Worm (Caenorhabditis elegans) whole organism, L4 larva: ENCODE measurements around the gene F31A3.5.

Experiments
- D1046.2 ChIP-seq: fragments of 200-800 bp; sonication (Bioruptor generic); IDR thresholded peaks from 2 replicates; pipeline ENCODE4 v1.3.6; 2022; ENCODE audit warnings: missing genetic modification characterization, missing compliant biosample characterization
- F26F4.8 ChIP-seq: fragments of 200-800 bp; sonication (Bioruptor generic); conservative IDR thresholded peaks from 2 replicates; pipeline ENCODE4 v1.3.6; 2022; ENCODE audit warnings: missing genetic modification characterization, missing compliant biosample characterization
- F37D6.2 ChIP-seq: sonication (generic microtip); optimal IDR thresholded peaks from 2 replicates; lab custom pipeline; 2016; ENCODE audit warnings: mild to moderate bottlenecking, missing genetic modification characterization, missing compliant biosample characterization
- F44E2.7 ChIP-seq: fragments of 200-800 bp; sonication (Bioruptor generic); IDR thresholded peaks from 2 replicates; pipeline ENCODE4 v2.1.2; 2022; ENCODE audit warnings: missing genetic modification characterization, missing compliant biosample characterization
- R02D3.7 ChIP-seq: fragments of 150-350 bp; sonication (generic microtip); optimal IDR thresholded peaks from 3 replicates; lab custom pipeline; 2014; ENCODE audit warnings: missing biosample characterization, missing genetic modification characterization
- Y105C5A.15 ChIP-seq: fragments of 200-800 bp; sonication (Bioruptor generic); IDR thresholded peaks from 2 replicates; pipeline ENCODE4 v1.3.6; 2022; ENCODE audit warnings: missing genetic modification characterization, missing compliant biosample characterization
- Y5F2A.4 ChIP-seq: fragments of 200-800 bp; sonication (Bioruptor generic); optimal IDR thresholded peaks from 2 replicates; lab custom pipeline; 2018; ENCODE audit warnings: mild to moderate bottlenecking, missing genetic modification characterization, missing compliant biosample characterization
- aha-1 ChIP-seq: fragments of 150-350 bp; peaks from one replicate; lab custom pipeline; 2014; ENCODE audit warnings: missing biosample characterization, missing genetic modification characterization
- attf-4 ChIP-seq: sonication (generic microtip); optimal IDR thresholded peaks from 3 replicates; lab custom pipeline; 2017; ENCODE audit warnings: missing biosample characterization, missing genetic modification characterization
- ceh-28 ChIP-seq: fragments of 150-350 bp; optimal IDR thresholded peaks from 2 replicates; lab custom pipeline; 2014; ENCODE audit warnings: missing biosample characterization, missing genetic modification reagents, missing genetic modification characterization
- ceh-32 ChIP-seq: sonication (generic microtip); optimal IDR thresholded peaks from 2 replicates; lab custom pipeline; 2016; ENCODE audit warnings: mild to moderate bottlenecking, missing genetic modification characterization, missing compliant biosample characterization; ENCODE audit not compliant: poor library complexity
- ceh-62 ChIP-seq: sonication (generic microtip); optimal IDR thresholded peaks from 2 replicates; lab custom pipeline; 2017; ENCODE audit warnings: missing biosample characterization, missing genetic modification characterization
- daf-12 ChIP-seq: fragments of 150-350 bp; optimal IDR thresholded peaks from 2 replicates; lab custom pipeline; 2014; ENCODE audit warnings: missing biosample characterization, missing genetic modification reagents, missing genetic modification characterization
- daf-16 ChIP-seq, 3 experiments: sonication (generic microtip); optimal IDR thresholded peaks; 2 replicates each; lab custom pipeline; 2016 to 2017; ENCODE audit warnings: missing genetic modification characterization in 3 of 3, missing genetic modification reagents in 3 of 3, mild to moderate bottlenecking in 2 of 3, missing compliant biosample characterization in 2 of 3, missing biosample characterization in 1 of 3, moderate library complexity in 1 of 3
- dmd-6 ChIP-seq: fragments of 200-800 bp; sonication (Bioruptor generic); IDR thresholded peaks from 2 replicates; pipeline ENCODE4 v1.3.6; 2022; ENCODE audit warnings: missing genetic modification reagents, missing genetic modification characterization, missing compliant biosample characterization
- dve-1 ChIP-seq: sonication (generic microtip); optimal IDR thresholded peaks from 2 replicates; lab custom pipeline; 2017; ENCODE audit warnings: antibody characterized with exemption, mild to moderate bottlenecking, missing genetic modification characterization, missing compliant biosample characterization; ENCODE audit not compliant: insufficient read depth
- fkh-10 ChIP-seq: fragments of 150-350 bp; optimal IDR thresholded peaks from 2 replicates; lab custom pipeline; 2014; ENCODE audit warnings: missing biosample characterization, missing genetic modification reagents, missing genetic modification characterization
- fos-1 ChIP-seq: fragments of 150-350 bp; optimal IDR thresholded peaks from 2 replicates; lab custom pipeline; 2014; ENCODE audit warnings: missing biosample characterization, missing genetic modification characterization
- hif-1 ChIP-seq, 2 experiments: sonication (generic microtip); optimal IDR thresholded peaks; 2 replicates each; lab custom pipeline; 2016 to 2017; ENCODE audit warnings: missing compliant biosample characterization in 2 of 2, missing genetic modification characterization in 2 of 2, missing genetic modification reagents in 2 of 2, missing genotype in 2 of 2, mild to moderate bottlenecking in 1 of 2
- hlh-11 ChIP-seq: fragments of 200-800 bp; sonication (Bioruptor generic); optimal IDR thresholded peaks from 2 replicates; lab custom pipeline; 2018; ENCODE audit warnings: mild to moderate bottlenecking, missing genetic modification characterization, missing compliant biosample characterization
- hlh-30 ChIP-seq: sonication (generic microtip); optimal IDR thresholded peaks from 2 replicates; lab custom pipeline; 2017; ENCODE audit warnings: antibody characterized with exemption, mild to moderate bottlenecking, missing genetic modification characterization, missing compliant biosample characterization; ENCODE audit not compliant: insufficient read depth
- hmg-1.1 ChIP-seq: fragments of 200-800 bp; sonication (Bioruptor generic); IDR thresholded peaks from 2 replicates; pipeline ENCODE4 v1.3.6; 2022; ENCODE audit warnings: missing genetic modification reagents, missing genetic modification characterization, missing compliant biosample characterization
- jun-1 ChIP-seq: fragments of 150-350 bp; optimal IDR thresholded peaks from 2 replicates; lab custom pipeline; 2014; ENCODE audit warnings: missing biosample characterization, missing genetic modification reagents, missing genetic modification characterization
- lin-13 ChIP-seq: fragments of 150-350 bp; optimal IDR thresholded peaks from 2 replicates; lab custom pipeline; 2014; ENCODE audit warnings: missing biosample characterization, missing genetic modification reagents, missing genetic modification characterization
- lir-3 ChIP-seq: sonication (generic microtip); optimal IDR thresholded peaks from 2 replicates; lab custom pipeline; 2016; ENCODE audit warnings: mild to moderate bottlenecking, missing genetic modification characterization, missing compliant biosample characterization
- mdl-1 ChIP-seq, 2 experiments: fragments of 150-350 bp in 1 of 2; sonication (generic microtip) in 1 of 2; optimal IDR thresholded peaks; 2 replicates each; lab custom pipeline; 2014 to 2017; ENCODE audit warnings: missing biosample characterization in 2 of 2, missing genetic modification characterization in 2 of 2
- mep-1 ChIP-seq: fragments of 150-350 bp; sonication (generic microtip); optimal IDR thresholded peaks from 3 replicates; lab custom pipeline; 2014; ENCODE audit warnings: missing biosample characterization, missing genetic modification characterization
- mxl-3 ChIP-seq: fragments of 200-800 bp; sonication (Bioruptor generic); optimal IDR thresholded peaks from 2 replicates; lab custom pipeline; 2018; ENCODE audit warnings: mild to moderate bottlenecking, missing genetic modification characterization, missing compliant biosample characterization
- nhr-11 ChIP-seq: fragments of 150-350 bp; optimal IDR thresholded peaks from 2 replicates; lab custom pipeline; 2014; ENCODE audit warnings: missing biosample characterization, missing genetic modification characterization
- nhr-111 ChIP-seq: fragments of 200-800 bp; sonication (Bioruptor generic); optimal IDR thresholded peaks from 2 replicates; lab custom pipeline; 2018; ENCODE audit warnings: mild to moderate bottlenecking, missing genetic modification characterization, missing compliant biosample characterization
- nhr-28 ChIP-seq: fragments of 150-350 bp; optimal IDR thresholded peaks from 2 replicates; lab custom pipeline; 2014; ENCODE audit warnings: missing biosample characterization, missing genetic modification characterization
- nhr-48 ChIP-seq: sonication (generic microtip); optimal IDR thresholded peaks from 2 replicates; lab custom pipeline; 2016; ENCODE audit warnings: mild to moderate bottlenecking, missing genetic modification characterization, missing compliant biosample characterization
- nhr-6 ChIP-seq: fragments of 150-350 bp; optimal IDR thresholded peaks from 2 replicates; lab custom pipeline; 2014; ENCODE audit warnings: missing biosample characterization, missing genetic modification characterization
- php-3 ChIP-seq: fragments of 200-800 bp; sonication (Bioruptor generic); IDR thresholded peaks from 2 replicates; pipeline ENCODE4 v1.3.6; 2022; ENCODE audit warnings: missing genetic modification reagents, missing genetic modification characterization, missing compliant biosample characterization
- pqm-1 ChIP-seq: sonication (generic microtip); optimal IDR thresholded peaks from 2 replicates; lab custom pipeline; 2017; ENCODE audit warnings: missing biosample characterization, missing genetic modification characterization
- tra-1 ChIP-seq: fragments of 200-800 bp; sonication (Bioruptor generic); IDR thresholded peaks from 2 replicates; pipeline ENCODE4 v1.3.6; 2022; ENCODE audit warnings: missing genetic modification reagents, missing genetic modification characterization, missing compliant biosample characterization
- unc-130 ChIP-seq: sonication (generic microtip); optimal IDR thresholded peaks from 2 replicates; lab custom pipeline; 2016; ENCODE audit warnings: missing genetic modification reagents, missing genetic modification characterization, missing compliant biosample characterization
- unc-62 ChIP-seq, 3 experiments: fragments of 150-350 bp in 1 of 3; sonication (generic microtip); optimal IDR thresholded peaks in 2 of 3; peaks in 1 of 3; 1 replicate in 1 of 3; 2 replicates in 2 of 3; lab custom pipeline; 2014 to 2017; ENCODE audit warnings: missing biosample characterization in 3 of 3, missing genetic modification characterization in 3 of 3, missing genetic modification reagents in 3 of 3, missing genotype in 1 of 3
- vab-7 ChIP-seq: fragments of 200-800 bp; sonication (Bioruptor generic); IDR thresholded peaks from 2 replicates; pipeline ENCODE4 v1.3.6; 2022; ENCODE audit warnings: missing genetic modification reagents, missing genetic modification characterization, missing compliant biosample characterization
- zag-1 ChIP-seq: fragments of 150-350 bp; optimal IDR thresholded peaks from 2 replicates; lab custom pipeline; 2014; ENCODE audit warnings: missing biosample characterization, missing genetic modification characterization
- zfp-2 ChIP-seq: sonication (generic microtip); optimal IDR thresholded peaks from 2 replicates; lab custom pipeline; 2016; ENCODE audit warnings: mild to moderate bottlenecking, missing genetic modification characterization, missing compliant biosample characterization
- zip-2 ChIP-seq: fragments of 150-350 bp; optimal IDR thresholded peaks from 2 replicates; lab custom pipeline; 2014; ENCODE audit warnings: missing biosample characterization, missing genetic modification characterization
- ztf-11 ChIP-seq: fragments of 150-350 bp; optimal IDR thresholded peaks from 2 replicates; lab custom pipeline; 2014; ENCODE audit warnings: missing biosample characterization, missing genetic modification characterization
- ztf-7 ChIP-seq: fragments of 150-350 bp; optimal IDR thresholded peaks from 2 replicates; lab custom pipeline; 2014; ENCODE audit warnings: missing biosample characterization, missing genetic modification characterization

F31A3.5 gene

ce11 chrX:17510523-17510922 lies 52.9 kb downstream of the F31A3.5 start:
- TF ChIP-seq ceh-28 (tag; lab: Kevin White, UChicago) = no peak
- no peak for TF ChIP-seq ceh-32 (tag; lab: Kevin White, UChicago)
- no peak for TF ChIP-seq attf-4
- TF ChIP-seq nhr-28 (tag; lab: Kevin White, UChicago) = peak; percentile 9
- peak; percentile 24 for TF ChIP-seq dve-1 (tag; lab: Kevin White, UChicago)
- no peak for TF ChIP-seq zip-2
- no peak for TF ChIP-seq fos-1 (tag; lab: Kevin White, UChicago)
- TF ChIP-seq hif-1 (tag; optimal IDR thresholded peaks at IDR 0.05; lab: Kevin White, UChicago) = no peak
- no peak for TF ChIP-seq Y5F2A.4 (GFP tag; lab: Kevin White, UChicago)
- no peak for TF ChIP-seq unc-130 (GFP tag; lab: Kevin White, UChicago)
- TF ChIP-seq Y105C5A.15 = no peak
- TF ChIP-seq ceh-62 (tag; lab: Kevin White, UChicago) = no peak
- no peak for TF ChIP-seq zag-1 (tag; lab: Kevin White, UChicago)
- TF ChIP-seq hlh-11 (tag; lab: Kevin White, UChicago) = peak; percentile 23
- no peak for TF ChIP-seq mep-1 (tag; lab: Kevin White, UChicago)
- no peak for TF ChIP-seq lir-3 (tag; lab: Kevin White, UChicago)
- no peak for TF ChIP-seq nhr-11 (tag; lab: Kevin White, UChicago)
- TF ChIP-seq daf-16 (GFP tag; optimal IDR thresholded peaks at IDR 0.05; lab: Kevin White, UChicago) = no peak
- TF ChIP-seq daf-16 (tag; optimal IDR thresholded peaks at IDR 0.05; lab: Kevin White, UChicago) = peak; percentile 97
- TF ChIP-seq tra-1 (GFP tag; lab: Robert Waterston, UW) = 0 out of 2 replicates have a peak, but pooled peaks have one; percentile 17
- peak; percentile 44; the same call in 1 of the 2 replicates for TF ChIP-seq dmd-6 (GFP tag; lab: Robert Waterston, UW)
- TF ChIP-seq pqm-1 (tag; lab: Kevin White, UChicago) = peak; percentile 18
- TF ChIP-seq zfp-2 (tag; lab: Kevin White, UChicago) = no peak
- TF ChIP-seq F37D6.2 (tag; lab: Kevin White, UChicago) = no peak
- TF ChIP-seq mdl-1 (tag; optimal IDR thresholded peaks at IDR 0.05; lab: Kevin White, UChicago) = no peak

DNA sequence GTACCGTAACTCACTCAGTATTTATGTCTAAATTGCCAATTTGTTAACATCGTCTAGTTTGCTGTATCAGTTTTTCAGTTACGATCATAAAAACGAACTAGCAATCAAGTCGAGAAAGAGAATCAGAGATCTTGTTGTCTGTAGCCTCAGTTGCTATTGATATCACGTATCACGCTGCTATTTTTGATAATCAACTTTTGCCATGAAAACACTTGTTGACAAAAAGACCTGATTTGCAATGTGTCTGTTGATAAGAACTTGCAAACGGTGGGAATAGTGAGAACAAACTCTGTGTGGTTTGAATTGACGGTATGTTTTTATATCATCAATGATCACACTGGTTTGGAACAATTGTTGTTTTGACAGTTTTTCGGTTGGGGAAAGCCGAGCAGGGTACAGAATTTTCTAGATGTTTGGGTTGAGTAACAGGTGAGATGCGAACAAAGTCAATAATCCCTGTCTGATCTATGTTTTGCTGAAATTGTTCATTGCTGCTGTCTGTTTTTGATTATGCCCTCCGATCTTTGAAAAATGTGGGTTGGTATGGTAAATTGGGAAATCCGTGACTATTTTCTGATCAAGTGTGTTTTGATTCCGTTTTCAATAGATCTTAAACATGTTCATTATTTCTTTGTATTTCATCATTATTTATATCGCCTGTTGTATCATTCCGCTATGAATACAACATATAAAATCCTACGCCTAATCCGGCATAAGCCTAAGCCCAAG lies 54.2 kb downstream of the F31A3.5 start:
- TF ChIP-seq php-3 (GFP tag; lab: Robert Waterston, UW) (0 out of 2 replicates have a peak, but pooled peaks have one; percentile 38), nhr-48 (no peak), fkh-10 (GFP tag; lab: Kevin White, UChicago) (no peak), Y105C5A.15 (no peak), F26F4.8 (GFP tag; lab: Robert Waterston, UW) (no peak), mdl-1 (tag; optimal IDR thresholded peaks at IDR 0.05; lab: Kevin White, UChicago) (peak in 1 of 2 experiments; percentile 61), ztf-11 (tag; lab: Kevin White, UChicago) (no peak), dmd-6 (GFP tag; lab: Robert Waterston, UW) (peak; percentile 72), jun-1 (no peak), nhr-6 (no peak), ztf-7 (tag; lab: Kevin White, UChicago) (no peak), F44E2.7 (GFP tag; lab: Robert Waterston, UW) (no peak), D1046.2 (no peak), hlh-11 (tag; lab: Kevin White, UChicago) (peak; percentile 75), ceh-32 (tag; lab: Kevin White, UChicago) (no peak), pqm-1 (tag; lab: Kevin White, UChicago) (peak; percentile 51), nhr-111 (GFP tag; lab: Kevin White, UChicago) (no peak), unc-62 (GFP tag; optimal IDR thresholded peaks at IDR 0.05 in 1 of 2; lab: Kevin White, UChicago) (peak in 1 of 2 experiments; percentile 82), unc-62 (tag; optimal IDR thresholded peaks at IDR 0.05; lab: Kevin White, UChicago) (no peak), mxl-3 (GFP tag; lab: Kevin White, UChicago) (no peak), hlh-30 (peak; percentile 18), R02D3.7 (tag; lab: Kevin White, UChicago) (no peak), attf-4 (no peak), aha-1 (tag; lab: Kevin White, UChicago) (peak; percentile 95), nhr-28 (tag; lab: Kevin White, UChicago) (peak; percentile 78), lin-13 (GFP tag; lab: Kevin White, UChicago) (no peak), vab-7 (no peak), dve-1 (tag; lab: Kevin White, UChicago) (peak; percentile 80), hmg-1.1 (GFP tag; lab: Robert Waterston, UW) (0 out of 2 replicates have a peak, but pooled peaks have one; percentile 8), daf-16 (GFP tag; optimal IDR thresholded peaks at IDR 0.05; lab: Kevin White, UChicago) (peak in 1 of 2 experiments; percentile 30), daf-16 (tag; optimal IDR thresholded peaks at IDR 0.05; lab: Kevin White, UChicago) (peak; percentile 99), zag-1 (tag; lab: Kevin White, UChicago) (no peak), daf-12 (tag; lab: Kevin White, UChicago) (no peak), ceh-62 (tag; lab: Kevin White, UChicago) (no peak)
